Worm (Caenorhabditis elegans) whole organism, young adult: ENCODE data around the gene gpa-3.

Experiments used
- B0019.2 ChIP-seq: fragments of 200-800 bp; sonication (Bioruptor generic); conservative IDR thresholded peaks from 2 replicates; pipeline ENCODE4 v1.3.6; 2022; ENCODE audit warnings: missing genetic modification reagents, missing genetic modification characterization, missing compliant biosample characterization
- B0336.3 ChIP-seq: fragments of 200-800 bp; sonication (Bioruptor generic); IDR thresholded peaks from 2 replicates; pipeline ENCODE4 v1.3.6; 2022; ENCODE audit warnings: missing genetic modification characterization, missing compliant biosample characterization
- F22D6.2 ChIP-seq: sonication (generic microtip); optimal IDR thresholded peaks from 2 replicates; lab custom pipeline; 2016; ENCODE audit warnings: mild to moderate bottlenecking, missing genetic modification characterization, missing compliant biosample characterization
- F37B4.10 ChIP-seq: fragments of 200-800 bp; sonication (Bioruptor generic); IDR thresholded peaks from 2 replicates; pipeline ENCODE4 v1.3.6; 2022; ENCODE audit warnings: missing genetic modification characterization, missing compliant biosample characterization
- F39B2.1 ChIP-seq: fragments of 200-800 bp; sonication (Bioruptor generic); IDR thresholded peaks from 2 replicates; pipeline ENCODE4 v1.3.6; 2022; ENCODE audit warnings: missing genetic modification reagents, missing genetic modification characterization, missing compliant biosample characterization
- F52B5.7 ChIP-seq: sonication (generic microtip); optimal IDR thresholded peaks from 2 replicates; lab custom pipeline; 2016; ENCODE audit warnings: mild to moderate bottlenecking, missing genetic modification characterization, missing compliant biosample characterization
- T26A5.8 ChIP-seq: sonication (generic microtip); optimal IDR thresholded peaks from 2 replicates; lab custom pipeline; 2016; ENCODE audit warnings: missing genetic modification characterization, missing compliant biosample characterization
- Y56A3A.18 ChIP-seq: fragments of 200-800 bp; sonication (Bioruptor generic); IDR thresholded peaks from 2 replicates; pipeline ENCODE4 v1.3.6; 2022; ENCODE audit warnings: missing genetic modification reagents, missing genetic modification characterization, missing compliant biosample characterization
- Y79H2A.3 ChIP-seq: fragments of 200-800 bp; sonication (Bioruptor generic); conservative IDR thresholded peaks from 2 replicates; pipeline ENCODE4 v1.3.6; 2022; ENCODE audit warnings: missing genetic modification reagents, missing genetic modification characterization, missing compliant biosample characterization
- ZK185.1 ChIP-seq: sonication (generic microtip); optimal IDR thresholded peaks from 2 replicates; lab custom pipeline; 2016; ENCODE audit warnings: mild to moderate bottlenecking, missing genetic modification characterization, missing compliant biosample characterization; ENCODE audit not compliant: poor library complexity, severe bottlenecking
- akir-1 ChIP-seq: fragments of 200-800 bp; sonication (Bioruptor generic); optimal IDR thresholded peaks from 2 replicates; lab custom pipeline; 2018; ENCODE audit warnings: mild to moderate bottlenecking, missing genetic modification characterization, moderate library complexity, missing compliant biosample characterization
- ama-1 ChIP-seq, 3 experiments: fragments of 150-350 bp in 1 of 3; sonication (generic microtip) in 2 of 3; optimal IDR thresholded peaks; 2 replicates each; lab custom pipeline; 2014 to 2018; ENCODE audit warnings: missing biosample characterization in 2 of 3, missing genetic modification characterization in 2 of 3, missing genetic modification reagents in 2 of 3
- atf-7 ChIP-seq: sonication (generic microtip); optimal IDR thresholded peaks from 2 replicates; lab custom pipeline; 2017; ENCODE audit warnings: mild to moderate bottlenecking, missing genetic modification characterization, missing compliant biosample characterization
- attf-5 ChIP-seq: fragments of 200-800 bp; sonication (Bioruptor generic); optimal IDR thresholded peaks from 2 replicates; lab custom pipeline; 2018; ENCODE audit warnings: mild to moderate bottlenecking, missing genetic modification characterization, missing compliant biosample characterization
- ceh-100 ChIP-seq: fragments of 200-800 bp; sonication (Bioruptor generic); IDR thresholded peaks from 2 replicates; pipeline ENCODE4 v1.3.6; 2022; ENCODE audit warnings: missing genetic modification reagents, missing genetic modification characterization, missing compliant biosample characterization
- ceh-27 ChIP-seq: fragments of 200-800 bp; sonication (Bioruptor generic); optimal IDR thresholded peaks from 2 replicates; lab custom pipeline; 2018; ENCODE audit warnings: mild to moderate bottlenecking, missing genetic modification characterization, moderate library complexity, missing compliant biosample characterization
- ceh-58 ChIP-seq: fragments of 200-800 bp; sonication (Bioruptor generic); IDR thresholded peaks from 2 replicates; pipeline ENCODE4 v1.3.6; 2022; ENCODE audit warnings: missing genetic modification characterization, missing compliant biosample characterization
- ceh-91 ChIP-seq: fragments of 200-800 bp; sonication (Bioruptor generic); IDR thresholded peaks from 2 replicates; pipeline ENCODE4 v1.3.6; 2022; ENCODE audit warnings: missing genetic modification reagents, missing genetic modification characterization, missing compliant biosample characterization
- dpl-1 ChIP-seq: fragments of 150-350 bp; optimal IDR thresholded peaks from 2 replicates; lab custom pipeline; 2014; ENCODE audit warnings: missing biosample characterization, missing genetic modification reagents, missing genetic modification characterization
- efl-1 ChIP-seq: fragments of 150-350 bp; optimal IDR thresholded peaks from 2 replicates; lab custom pipeline; 2014; ENCODE audit warnings: missing biosample characterization, missing genetic modification reagents, missing genetic modification characterization
- egl-44 ChIP-seq: fragments of 200-800 bp; sonication (Bioruptor generic); IDR thresholded peaks from 2 replicates; pipeline ENCODE4 v1.3.6; 2022; ENCODE audit warnings: missing genetic modification reagents, missing genetic modification characterization, missing compliant biosample characterization
- egrh-3 ChIP-seq: fragments of 200-800 bp; sonication (Bioruptor generic); IDR thresholded peaks from 2 replicates; pipeline ENCODE4 v1.3.6; 2022; ENCODE audit warnings: missing genetic modification reagents, missing genetic modification characterization, missing compliant biosample characterization
- fkh-3 ChIP-seq: sonication (generic microtip); optimal IDR thresholded peaks from 2 replicates; lab custom pipeline; 2016; ENCODE audit warnings: mild to moderate bottlenecking, missing genetic modification characterization, missing compliant biosample characterization
- hmg-1.2 ChIP-seq: fragments of 200-800 bp; sonication (Bioruptor generic); IDR thresholded peaks from 2 replicates; pipeline ENCODE4 v1.3.6; 2022; ENCODE audit warnings: missing genetic modification reagents, missing genetic modification characterization, missing compliant biosample characterization
- hsf-1 ChIP-seq: fragments of 200-800 bp; sonication (Bioruptor generic); IDR thresholded peaks from 2 replicates; pipeline ENCODE4 v1.3.6; 2022; ENCODE audit warnings: missing genetic modification reagents, missing genetic modification characterization, missing compliant biosample characterization
- let-526 ChIP-seq: fragments of 200-800 bp; sonication (Bioruptor generic); IDR thresholded peaks from 2 replicates; pipeline ENCODE4 v1.3.6; 2022; ENCODE audit warnings: missing genetic modification reagents, missing genetic modification characterization, missing compliant biosample characterization
- lin-35 ChIP-seq, 3 experiments: fragments of 150-350 bp in 2 of 3; sonication (generic microtip) in 1 of 3; optimal IDR thresholded peaks; 2 replicates each; lab custom pipeline; 2014 to 2018; ENCODE audit warnings: missing biosample characterization in 3 of 3, missing genetic modification characterization in 3 of 3, missing genetic modification reagents in 3 of 3
- lin-40 ChIP-seq: sonication (generic microtip); optimal IDR thresholded peaks from 2 replicates; lab custom pipeline; 2016; ENCODE audit warnings: missing genetic modification characterization, mild to moderate bottlenecking, missing compliant biosample characterization, missing genotype, missing genetic modification reagents
- lin-54 ChIP-seq: fragments of 200-800 bp; sonication (Bioruptor generic); optimal IDR thresholded peaks from 2 replicates; lab custom pipeline; 2018; ENCODE audit warnings: mild to moderate bottlenecking, missing genetic modification characterization, missing compliant biosample characterization
- madf-6 ChIP-seq: fragments of 200-800 bp; sonication (Bioruptor generic); IDR thresholded peaks from 2 replicates; pipeline ENCODE4 v1.3.6; 2022; ENCODE audit warnings: missing genetic modification reagents, missing genetic modification characterization, missing compliant biosample characterization
- mcd-1 ChIP-seq: fragments of 200-800 bp; sonication (Bioruptor generic); IDR thresholded peaks from 2 replicates; pipeline ENCODE4 v1.3.6; 2022; ENCODE audit warnings: missing genetic modification reagents, missing genetic modification characterization, missing compliant biosample characterization
- mes-4 ChIP-seq: sonication (generic microtip); optimal IDR thresholded peaks from 2 replicates; lab custom pipeline; 2016; ENCODE audit warnings: missing genotype, missing genetic modification characterization, missing compliant biosample characterization
- mxl-1 ChIP-seq: sonication (generic microtip); optimal IDR thresholded peaks from 2 replicates; lab custom pipeline; 2016; ENCODE audit warnings: missing genetic modification characterization, missing compliant biosample characterization
- nhr-179 ChIP-seq: sonication (generic microtip); optimal IDR thresholded peaks from 2 replicates; lab custom pipeline; 2016; ENCODE audit warnings: mild to moderate bottlenecking, missing genetic modification characterization, missing compliant biosample characterization
- pbrm-1 ChIP-seq: fragments of 200-800 bp; sonication (Bioruptor generic); IDR thresholded peaks from 2 replicates; pipeline ENCODE4 v1.3.6; 2022; ENCODE audit warnings: missing genetic modification reagents, missing genetic modification characterization, missing compliant biosample characterization
- rcor-1 ChIP-seq: fragments of 200-800 bp; sonication (Bioruptor generic); IDR thresholded peaks from 2 replicates; pipeline ENCODE4 v1.3.6; 2022; ENCODE audit warnings: missing genetic modification reagents, missing genetic modification characterization, missing compliant biosample characterization
- repo-1 ChIP-seq: sonication (generic microtip); optimal IDR thresholded peaks from 2 replicates; lab custom pipeline; 2017; ENCODE audit warnings: mild to moderate bottlenecking, missing genetic modification characterization, missing compliant biosample characterization
- sea-2 ChIP-seq: fragments of 200-800 bp; sonication (Bioruptor generic); IDR thresholded peaks from 2 replicates; pipeline ENCODE4 v1.3.6; 2022; ENCODE audit warnings: missing genetic modification characterization, missing compliant biosample characterization
- tbx-9 ChIP-seq: sonication (generic microtip); optimal IDR thresholded peaks from 2 replicates; lab custom pipeline; 2016; ENCODE audit warnings: borderline replicate concordance, missing genetic modification characterization, inconsistent platforms, missing compliant biosample characterization
- unc-62 ChIP-seq: fragments of 150-350 bp; optimal IDR thresholded peaks from 2 replicates; lab custom pipeline; 2014; ENCODE audit warnings: missing biosample characterization, missing genetic modification reagents, missing genetic modification characterization
- zfh-2 ChIP-seq: fragments of 200-800 bp; sonication (Bioruptor generic); conservative IDR thresholded peaks from 2 replicates; pipeline ENCODE4 v1.3.6; 2022; ENCODE audit warnings: missing genetic modification reagents, missing genetic modification characterization, missing compliant biosample characterization
- zim-3 ChIP-seq: sonication (generic microtip); optimal IDR thresholded peaks from 2 replicates; lab custom pipeline; 2017; ENCODE audit warnings: mild to moderate bottlenecking, missing genetic modification characterization, moderate library complexity, missing compliant biosample characterization
- ztf-22 ChIP-seq: fragments of 200-800 bp; sonication (Bioruptor generic); optimal IDR thresholded peaks from 2 replicates; lab custom pipeline; 2018; ENCODE audit warnings: mild to moderate bottlenecking, missing genetic modification characterization, moderate library complexity, missing compliant biosample characterization
- ztf-26 ChIP-seq: sonication (generic microtip); optimal IDR thresholded peaks from 2 replicates; lab custom pipeline; 2017; ENCODE audit warnings: missing genetic modification characterization, missing compliant biosample characterization
- ztf-6 ChIP-seq: fragments of 200-800 bp; sonication (Bioruptor generic); IDR thresholded peaks from 2 replicates; pipeline ENCODE4 v1.3.6; 2022; ENCODE audit warnings: missing genetic modification reagents, missing genetic modification characterization, missing compliant biosample characterization

gpa-3 gene

DNA sequence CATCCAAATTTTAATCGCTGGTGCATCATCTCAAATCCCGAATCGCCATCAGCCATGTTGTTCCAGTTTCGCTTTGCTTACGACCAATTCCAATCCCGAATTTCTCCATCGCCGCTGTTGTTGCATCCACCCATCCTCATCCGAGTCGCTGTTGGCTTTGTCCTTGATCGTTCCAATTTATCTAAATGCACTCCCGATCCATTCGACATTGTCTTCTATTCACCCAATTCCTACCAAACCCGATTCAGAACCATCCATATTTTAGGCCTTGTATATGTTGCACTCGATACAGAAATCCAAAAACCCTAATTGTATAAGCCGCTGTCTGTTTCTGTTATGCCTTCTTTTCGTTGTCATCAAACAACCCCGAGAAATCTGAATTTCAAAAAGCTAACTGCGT lies 19.3 kb downstream of the gpa-3 start (continued):
- peak; percentile 59; the same call in 1 of the 2 replicates for TF ChIP-seq hsf-1 (GFP tag; lab: Robert Waterston, UW)
- 0 out of 2 replicates have a peak, but pooled peaks have one; percentile 4 for TF ChIP-seq zfh-2 (GFP tag; lab: Robert Waterston, UW)
- TF ChIP-seq dpl-1 (GFP tag; lab: Kevin White, UChicago): no peak
- TF ChIP-seq efl-1: no peak
- no peak for TF ChIP-seq ZK185.1
- no peak for TF ChIP-seq egrh-3

DNA sequence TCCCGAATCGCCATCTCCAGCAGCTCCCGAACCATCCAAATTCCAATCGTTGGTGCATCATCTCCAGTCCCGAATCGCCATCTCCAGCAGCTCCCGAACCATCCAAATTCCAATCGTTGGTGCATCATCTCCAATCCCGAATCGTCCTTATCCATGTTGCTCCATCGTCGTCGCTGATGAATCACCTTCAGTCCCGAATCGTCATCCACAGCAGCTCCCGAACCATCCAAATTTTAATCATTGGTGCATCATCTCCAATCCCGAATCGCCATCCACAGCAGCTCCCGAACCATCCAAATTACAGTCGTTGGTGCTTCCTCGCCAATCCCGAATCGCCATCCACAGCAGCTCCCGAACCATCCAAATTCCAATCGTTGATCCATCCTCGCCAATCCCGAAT lies 20.3 kb downstream of the gpa-3 start:
- TF ChIP-seq hsf-1 (GFP tag; lab: Robert Waterston, UW) (peak; percentile 54; the same call in 1 of the 2 replicates), hmg-1.2 (GFP tag; lab: Robert Waterston, UW) (peak; percentile 23; the same call in 1 of the 2 replicates), Y79H2A.3 (GFP tag; lab: Robert Waterston, UW) (0 out of 2 replicates have a peak, but pooled peaks have one; percentile 36), F37B4.10 (peak; percentile 89; the same call in 1 of the 2 replicates), pbrm-1 (GFP tag; lab: Robert Waterston, UW) (0 out of 2 replicates have a peak, but pooled peaks have one; percentile 46), egl-44 (GFP tag; lab: Robert Waterston, UW) (peak; percentile 24; the same call in 1 of the 2 replicates), rcor-1 (peak; percentile 31; the same call in 1 of the 2 replicates), sea-2 (0 out of 2 replicates have a peak, but pooled peaks have one; percentile 64), Y56A3A.18 (GFP tag; lab: Robert Waterston, UW) (peak; percentile 42; the same call in 1 of the 2 replicates), mcd-1 (GFP tag; lab: Robert Waterston, UW) (0 out of 2 replicates have a peak, but pooled peaks have one; percentile 8)

DNA sequence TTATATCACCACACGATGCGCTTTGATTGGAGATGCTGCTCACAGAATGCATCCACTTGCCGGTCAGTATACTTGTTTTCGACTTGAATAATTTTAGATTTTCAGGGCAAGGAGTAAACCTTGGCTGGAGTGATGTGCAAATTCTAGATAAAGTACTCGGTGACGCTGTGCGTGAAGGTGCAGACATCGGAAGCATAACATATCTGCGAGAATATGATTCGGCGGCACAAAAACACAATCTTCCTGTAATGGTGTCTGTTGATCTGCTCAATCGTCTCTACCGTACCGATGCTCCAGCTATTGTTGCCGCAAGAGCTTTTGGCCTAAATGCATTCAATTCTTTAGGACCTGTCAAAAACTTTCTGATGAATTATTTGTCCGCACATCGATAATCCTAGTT lies 21.1 kb downstream of the gpa-3 start:
- TF ChIP-seq ZK185.1: peak; percentile 75
- no peak for TF ChIP-seq B0019.2 (GFP tag; lab: Robert Waterston, UW)
- no peak for TF ChIP-seq nhr-179 (tag; lab: Kevin White, UChicago)
- TF ChIP-seq F52B5.7 (tag; lab: Kevin White, UChicago): peak; percentile 15
- TF ChIP-seq tbx-9 (tag; lab: Kevin White, UChicago): no peak
- TF ChIP-seq lin-35 (GFP tag; optimal IDR thresholded peaks at IDR 0.05; lab: Kevin White, UChicago): no peak
- TF ChIP-seq ceh-100: no peak; the same call in 1 of the 2 replicates
- no peak for TF ChIP-seq ceh-27 (GFP tag; lab: Kevin White, UChicago)
- TF ChIP-seq dpl-1 (GFP tag; lab: Kevin White, UChicago): no peak
- TF ChIP-seq atf-7: peak; percentile 9
- no peak for TF ChIP-seq ztf-6
- TF ChIP-seq madf-6 (GFP tag; lab: Robert Waterston, UW): no peak
- no peak for TF ChIP-seq lin-54 (GFP tag; lab: Kevin White, UChicago)
- TF ChIP-seq akir-1 (GFP tag; lab: Kevin White, UChicago): no peak
- no peak for TF ChIP-seq fkh-3 (tag; lab: Kevin White, UChicago)
- peak; percentile 83 for TF ChIP-seq repo-1 (tag; lab: Kevin White, UChicago)
- TF ChIP-seq zim-3 (tag; lab: Kevin White, UChicago): peak; percentile 34
- TF ChIP-seq unc-62: no peak
- TF ChIP-seq F39B2.1 (GFP tag; lab: Robert Waterston, UW): no peak
- TF ChIP-seq ceh-58 (GFP tag; lab: Robert Waterston, UW): 0 out of 2 replicates have a peak, but pooled peaks have one; percentile 1
- peak; percentile 17 for TF ChIP-seq attf-5 (GFP tag; lab: Kevin White, UChicago)
- TF ChIP-seq sea-2: no peak
- TF ChIP-seq ama-1 (optimal IDR thresholded peaks at IDR 0.05; lab: Kevin White, UChicago): peak; percentile 96
- no peak for TF ChIP-seq ama-1 (GFP tag; optimal IDR thresholded peaks at IDR 0.05; lab: Kevin White, UChicago)
- TF ChIP-seq mes-4: no peak
- peak; percentile 24 for TF ChIP-seq lin-40 (tag; lab: Kevin White, UChicago)
- TF ChIP-seq let-526 (GFP tag; lab: Robert Waterston, UW): 0 out of 2 replicates have a peak, but pooled peaks have one; percentile 49
- no peak for TF ChIP-seq T26A5.8
- no peak for TF ChIP-seq ztf-22 (GFP tag; lab: Kevin White, UChicago)
- no peak for TF ChIP-seq mxl-1 (tag; lab: Kevin White, UChicago)
- TF ChIP-seq ceh-91 (GFP tag; lab: Robert Waterston, UW): no peak
- peak; percentile 80; the same call in 1 of the 2 replicates for TF ChIP-seq Y79H2A.3 (GFP tag; lab: Robert Waterston, UW)
- no peak for TF ChIP-seq egrh-3
- TF ChIP-seq B0336.3 (GFP tag; lab: Robert Waterston, UW): 0 out of 2 replicates have a peak, but pooled peaks have one; percentile 41
- no peak for TF ChIP-seq F22D6.2
- TF ChIP-seq ztf-26 (tag; lab: Kevin White, UChicago): peak; percentile 41
